Fruit fly (Drosophila melanogaster) whole organism, embryonic: Measurements from ENCODE around the gene Gnf1.

Source experiments
- CG10979 ChIP-seq: fragments of 200-800 bp; sonication (Bioruptor generic); optimal IDR thresholded peaks from 2 replicates; lab custom pipeline; 2018; ENCODE audit warnings: missing biosample characterization, mild to moderate bottlenecking, missing genetic modification characterization, moderate library complexity
- CG11456 ChIP-seq: fragments of 200-800 bp; sonication (Bioruptor generic); IDR thresholded peaks from 3 replicates; pipeline ENCODE4 v1.3.6; 2022; ENCODE audit warnings: missing biosample characterization, missing genetic modification characterization
- CG12299 ChIP-seq: fragments of 200-800 bp; sonication (Bioruptor generic); optimal IDR thresholded peaks from 2 replicates; lab custom pipeline; 2018; ENCODE audit warnings: missing biosample characterization, mild to moderate bottlenecking, missing genetic modification characterization
- CG12391 ChIP-seq: fragments of 200-800 bp; sonication (Bioruptor generic); optimal IDR thresholded peaks from 3 replicates; lab custom pipeline; 2018; ENCODE audit warnings: missing biosample characterization, mild to moderate bottlenecking, missing genetic modification characterization, moderate library complexity
- CG13296 ChIP-seq: fragments of 200-800 bp; sonication (Bioruptor generic); optimal IDR thresholded peaks from 3 replicates; lab custom pipeline; 2018; ENCODE audit warnings: missing biosample characterization, mild to moderate bottlenecking, missing genetic modification characterization
- CG13424 ChIP-seq: fragments of 200-800 bp; sonication (Bioruptor generic); optimal IDR thresholded peaks from 2 replicates; lab custom pipeline; 2019; ENCODE audit warnings: missing biosample characterization, mild to moderate bottlenecking, missing genetic modification characterization, moderate library complexity
- CG14667 ChIP-seq: fragments of 200-800 bp; sonication (Bioruptor generic); IDR thresholded peaks from 2 replicates; pipeline ENCODE4 v1.3.6; 2022; ENCODE audit warnings: missing biosample characterization, missing genetic modification characterization
- CG15601 ChIP-seq: fragments of 200-800 bp; sonication (Bioruptor generic); optimal IDR thresholded peaks from 3 replicates; lab custom pipeline; 2019; ENCODE audit warnings: missing biosample characterization, mild to moderate bottlenecking, missing genetic modification characterization, moderate library complexity
- CG18262 ChIP-seq: fragments of 200-800 bp; optimal IDR thresholded peaks from 3 replicates; lab custom pipeline; 2019; ENCODE audit warnings: missing biosample characterization, mild to moderate bottlenecking, missing genetic modification characterization, moderate library complexity
- CG1832 ChIP-seq: fragments of 200-800 bp; sonication (Bioruptor generic); optimal IDR thresholded peaks from 2 replicates; lab custom pipeline; 2017; ENCODE audit warnings: missing biosample characterization, mild to moderate bottlenecking, missing genetic modification characterization, inconsistent platforms
- CG31365 ChIP-seq: fragments of 200-800 bp; sonication (Bioruptor generic); optimal IDR thresholded peaks from 2 replicates; lab custom pipeline; 2018; ENCODE audit warnings: missing biosample characterization, mild to moderate bottlenecking, missing genetic modification characterization
- CG4328 ChIP-seq: fragments of 200-800 bp; sonication (Bioruptor generic); optimal IDR thresholded peaks from 3 replicates; lab custom pipeline; 2017; ENCODE audit warnings: missing biosample characterization, missing genetic modification reagents, missing genetic modification characterization
- CG4707 ChIP-seq: fragments of 200-800 bp; sonication (Bioruptor generic); optimal IDR thresholded peaks from 2 replicates; lab custom pipeline; 2018; ENCODE audit warnings: missing biosample characterization, mild to moderate bottlenecking, missing genetic modification characterization, moderate library complexity
- CG6254 ChIP-seq: fragments of 200-800 bp; sonication (Bioruptor generic); optimal IDR thresholded peaks from 3 replicates; lab custom pipeline; 2017; ENCODE audit warnings: mild to moderate bottlenecking, missing biosample characterization, missing genetic modification reagents, missing genetic modification characterization
- CG6791 ChIP-seq: fragments of 200-800 bp; sonication (Bioruptor generic); IDR thresholded peaks from 3 replicates; pipeline ENCODE4 v1.3.6; 2022; ENCODE audit warnings: missing biosample characterization, missing genetic modification characterization; ENCODE audit not compliant: partially characterized antibody
- Gug ChIP-seq: fragments of 200-800 bp; sonication (Bioruptor generic); IDR thresholded peaks from 4 replicates; pipeline ENCODE4 v1.3.6; 2022; ENCODE audit warnings: missing biosample characterization, missing genetic modification characterization
- HHEX ChIP-seq: fragments of 200-800 bp; sonication (Bioruptor generic); optimal IDR thresholded peaks from 3 replicates; lab custom pipeline; 2017; ENCODE audit warnings: missing biosample characterization, mild to moderate bottlenecking, missing genetic modification characterization, missing genetic modification reagents
- HLH4C ChIP-seq: fragments of 200-800 bp; sonication (Bioruptor generic); IDR thresholded peaks from 3 replicates; pipeline ENCODE4 v1.3.6; 2022; ENCODE audit warnings: missing biosample characterization, missing genetic modification characterization; ENCODE audit not compliant: partially characterized antibody
- Hey ChIP-seq: fragments of 200-800 bp; sonication (Bioruptor generic); optimal IDR thresholded peaks from 3 replicates; lab custom pipeline; 2018; ENCODE audit warnings: missing biosample characterization, mild to moderate bottlenecking, missing genetic modification characterization
- Neu2 ChIP-seq: fragments of 200-800 bp; sonication (Bioruptor generic); optimal IDR thresholded peaks from 3 replicates; lab custom pipeline; 2016; ENCODE audit warnings: missing biosample characterization, missing genetic modification characterization, borderline replicate concordance
- Nf-YB ChIP-seq: fragments of 200-800 bp; sonication (Bioruptor generic); optimal IDR thresholded peaks from 3 replicates; lab custom pipeline; 2019; ENCODE audit warnings: missing biosample characterization, mild to moderate bottlenecking, missing genetic modification characterization, moderate library complexity
- Nf-YC ChIP-seq: fragments of 200-800 bp; optimal IDR thresholded peaks from 3 replicates; lab custom pipeline; 2019; ENCODE audit warnings: missing biosample characterization, mild to moderate bottlenecking, missing genetic modification characterization, moderate library complexity
- Spps ChIP-seq: fragments of 200-800 bp; sonication (Bioruptor generic); optimal IDR thresholded peaks from 2 replicates; lab custom pipeline; 2018; ENCODE audit warnings: missing biosample characterization, mild to moderate bottlenecking, missing genetic modification characterization
- bcd ChIP-seq: fragments of 200-800 bp; sonication (Bioruptor generic); optimal IDR thresholded peaks from 2 replicates; lab custom pipeline; 2017; ENCODE audit warnings: missing biosample characterization, mild to moderate bottlenecking, missing genetic modification characterization
- bowl ChIP-seq: fragments of 200-800 bp; sonication (Bioruptor generic); IDR thresholded peaks from 2 replicates; pipeline ENCODE4 v1.3.6; 2022; ENCODE audit warnings: missing biosample characterization, missing genetic modification characterization
- bsh ChIP-seq, 2 experiments: fragments of 200-800 bp; sonication (Bioruptor generic); optimal IDR thresholded peaks; 2 replicates each; lab custom pipeline; 2017 to 2018; ENCODE audit warnings: mild to moderate bottlenecking in 2 of 2, missing biosample characterization in 2 of 2, missing genetic modification characterization in 2 of 2, moderate library complexity in 1 of 2
- cato ChIP-seq: fragments of 200-800 bp; sonication (Bioruptor generic); optimal IDR thresholded peaks from 2 replicates; lab custom pipeline; 2016; ENCODE audit warnings: missing biosample characterization, missing genetic modification characterization, borderline replicate concordance
- chif ChIP-seq, 2 experiments: fragments of 200-800 bp; sonication (Bioruptor generic); optimal IDR thresholded peaks; 3 replicates each; lab custom pipeline; 2016; ENCODE audit warnings: missing biosample characterization in 2 of 2, missing genetic modification characterization in 2 of 2
- crol ChIP-seq: fragments of 200-800 bp; sonication (Bioruptor generic); IDR thresholded peaks from 2 replicates; pipeline ENCODE4 v1.3.6; 2022; ENCODE audit warnings: missing biosample characterization, missing genetic modification characterization
- cwo ChIP-seq: fragments of 200-800 bp; sonication (Bioruptor generic); optimal IDR thresholded peaks from 3 replicates; lab custom pipeline; 2017; ENCODE audit warnings: missing biosample characterization, missing genetic modification characterization, mild to moderate bottlenecking, moderate library complexity, missing genetic modification reagents
- da ChIP-seq: fragments of 200-800 bp; sonication (Bioruptor generic); optimal IDR thresholded peaks from 2 replicates; lab custom pipeline; 2016; ENCODE audit warnings: missing biosample characterization, missing genetic modification characterization
- dmrt11E ChIP-seq: fragments of 200-800 bp; sonication (Bioruptor generic); optimal IDR thresholded peaks from 3 replicates; lab custom pipeline; 2018; ENCODE audit warnings: missing biosample characterization, mild to moderate bottlenecking, missing genetic modification characterization, moderate library complexity
- gem ChIP-seq: fragments of 200-800 bp; sonication (Bioruptor generic); optimal IDR thresholded peaks from 2 replicates; lab custom pipeline; 2019; ENCODE audit warnings: missing biosample characterization, mild to moderate bottlenecking, missing genetic modification characterization, moderate library complexity
- grn ChIP-seq: fragments of 200-800 bp; sonication (Bioruptor generic); optimal IDR thresholded peaks from 3 replicates; lab custom pipeline; 2017; ENCODE audit warnings: missing biosample characterization, missing genetic modification characterization
- her ChIP-seq: fragments of 200-800 bp; sonication (Bioruptor generic); optimal IDR thresholded peaks from 2 replicates; lab custom pipeline; 2016; ENCODE audit warnings: missing biosample characterization, missing genetic modification characterization
- mam ChIP-seq: fragments of 200-800 bp; sonication (Bioruptor generic); optimal IDR thresholded peaks from 3 replicates; lab custom pipeline; 2016; ENCODE audit warnings: missing biosample characterization, missing genetic modification characterization
- phol ChIP-seq: fragments of 200-800 bp; sonication (Bioruptor generic); optimal IDR thresholded peaks from 3 replicates; lab custom pipeline; 2018; ENCODE audit warnings: missing biosample characterization, mild to moderate bottlenecking, missing genetic modification characterization, moderate library complexity
- psq ChIP-seq: fragments of 200-800 bp; sonication (Bioruptor generic); optimal IDR thresholded peaks from 2 replicates; lab custom pipeline; 2017; ENCODE audit warnings: missing biosample characterization, missing genetic modification characterization
- pum ChIP-seq: fragments of 200-800 bp; sonication (Bioruptor generic); optimal IDR thresholded peaks from 2 replicates; lab custom pipeline; 2016; ENCODE audit warnings: missing biosample characterization, missing genetic modification characterization
- sens ChIP-seq: fragments of 200-800 bp; sonication (Bioruptor generic); peaks from one replicate; lab custom pipeline; 2016; ENCODE audit warnings: missing biosample characterization, missing genetic modification characterization
- sisA ChIP-seq: fragments of 200-800 bp; sonication (Bioruptor generic); IDR thresholded peaks from 2 replicates; pipeline ENCODE4 v1.3.6; 2022; ENCODE audit warnings: missing biosample characterization, missing genetic modification characterization
- stwl ChIP-seq: fragments of 200-800 bp; sonication (Bioruptor generic); optimal IDR thresholded peaks from 3 replicates; lab custom pipeline; 2018; ENCODE audit warnings: missing biosample characterization, mild to moderate bottlenecking, missing genetic modification characterization, moderate library complexity
- toy ChIP-seq: fragments of 200-800 bp; sonication (Bioruptor generic); IDR thresholded peaks from 2 replicates; pipeline ENCODE4 v1.3.6; 2022; ENCODE audit warnings: missing biosample characterization, missing genetic modification characterization

Gene Gnf1

dm6 chr3R:4886086-4886812, 20.2 kb upstream of the Gnf1 start (continued):
- TF ChIP-seq cato (GFP tag; lab: Kevin White, UChicago) (peak; percentile 34), mam (GFP tag; lab: Kevin White, UChicago) (peak; percentile 41), CG6791 (no peak), psq (no peak), stwl (tag; lab: Kevin White, UChicago) (no peak), CG12299 (tag; lab: Kevin White, UChicago) (no peak), sisA (GFP tag; lab: Robert Waterston, UW) (peak; percentile 67), pum (GFP tag; lab: Kevin White, UChicago) (peak; percentile 68), Gug (GFP tag; lab: Robert Waterston, UW) (peak; percentile 57; the same call in 2 of the 4 replicates), Spps (peak; percentile 53)

- TF ChIP-seq Nf-YB (GFP tag; lab: Kevin White, UChicago) = peak; percentile 83
- TF ChIP-seq CG13424 = no peak
- TF ChIP-seq Nf-YC (tag; lab: Kevin White, UChicago) = peak; percentile 65
- TF ChIP-seq CG18262 (tag; lab: Kevin White, UChicago) = no peak
These were observed 10.9 kb upstream of the Gnf1 start for dm6 chr3R:4895553-4895952.

DNA sequence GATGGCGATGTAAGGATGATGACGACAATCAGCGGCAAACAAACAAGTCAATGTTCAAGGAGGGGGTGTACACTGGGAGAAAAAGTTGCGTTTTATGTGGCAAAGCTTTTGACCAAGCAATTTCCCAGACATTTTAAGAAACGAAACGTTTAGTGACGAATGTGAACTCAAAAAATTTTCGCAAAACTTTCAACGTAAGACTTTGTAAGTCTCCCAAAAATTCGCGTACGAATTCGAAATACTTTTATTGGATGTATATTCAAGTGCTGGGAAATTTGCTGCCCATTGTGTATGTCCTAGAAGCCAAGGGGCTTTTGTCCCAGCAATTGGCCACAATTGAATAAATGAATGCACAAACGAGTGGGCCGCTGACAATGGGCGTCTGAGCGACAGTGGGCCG, 9.5 kb upstream of the Gnf1 start:
- TF ChIP-seq CG10979 (tag; lab: Kevin White, UChicago) (peak; percentile 5), CG4328 (no peak), CG4707 (GFP tag; lab: Kevin White, UChicago) (peak; percentile 28), dmrt11E (tag; lab: Kevin White, UChicago) (peak; percentile 34), phol (tag; lab: Kevin White, UChicago) (peak; percentile 3), CG12391 (peak; percentile 7), bsh (GFP tag; optimal IDR thresholded peaks at IDR 0.05; lab: Kevin White, UChicago) (peak in 1 of 2 experiments; percentile 15), cwo (no peak), gem (peak; percentile 12)
- TF ChIP-seq, all 482 proteins: peak for 7

DNA sequence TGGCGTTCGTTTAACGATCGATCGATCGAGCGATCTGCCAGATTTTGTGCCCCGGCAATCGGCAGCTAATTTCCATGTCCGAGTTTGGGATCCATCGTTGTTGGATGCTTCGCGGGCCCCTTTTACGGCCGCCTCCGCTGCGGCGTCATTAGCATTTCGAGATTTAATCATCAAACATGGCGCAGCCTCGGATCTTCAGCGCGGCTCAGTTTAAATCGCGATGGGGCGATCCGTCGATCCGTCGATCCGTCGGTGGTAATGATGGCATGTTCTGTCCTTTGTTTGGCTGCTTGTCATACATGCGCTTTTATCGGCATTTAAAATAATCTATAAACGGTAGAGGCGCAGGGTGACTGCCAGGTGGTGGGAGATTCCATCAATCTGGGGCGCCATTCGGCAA, 6.0 kb upstream of the Gnf1 start:
- 0 out of 3 replicates have a peak, but pooled peaks have one; percentile 17 for TF ChIP-seq HLH4C (GFP tag; lab: Robert Waterston, UW)
- no peak for TF ChIP-seq her
- no peak for TF ChIP-seq Hey (tag; lab: Kevin White, UChicago)
- TF ChIP-seq CG6254 (GFP tag; lab: Kevin White, UChicago) = no peak
- peak; percentile 54 for TF ChIP-seq sens (GFP tag; lab: Kevin White, UChicago)
- no peak for TF ChIP-seq CG11456 (GFP tag; lab: Robert Waterston, UW)
- TF ChIP-seq CG13296 = no peak
- no peak for TF ChIP-seq toy
- no peak for TF ChIP-seq bcd (GFP tag; lab: Kevin White, UChicago)
- TF ChIP-seq grn = peak; percentile 56

dm6 chr3R:4901189-4901588, 5.2 kb upstream of the Gnf1 start:
- peak; percentile 91 for TF ChIP-seq Nf-YB (GFP tag; lab: Kevin White, UChicago)
- TF ChIP-seq Neu2 (GFP tag; lab: Kevin White, UChicago) = no peak
- no peak for TF ChIP-seq bowl (GFP tag; lab: Robert Waterston, UW)
- no peak for TF ChIP-seq HHEX (GFP tag; lab: Kevin White, UChicago)
- no peak for TF ChIP-seq chif (GFP tag; optimal IDR thresholded peaks at IDR 0.05; lab: Kevin White, UChicago)
- TF ChIP-seq CG14667 (GFP tag; lab: Robert Waterston, UW) = 0 out of 2 replicates have a peak, but pooled peaks have one; percentile 3
- TF ChIP-seq Spps = no peak
- TF ChIP-seq CG1832 (GFP tag; lab: Kevin White, UChicago) = peak; percentile 47
- TF ChIP-seq phol (tag; lab: Kevin White, UChicago) = peak; percentile 2
- peak; percentile 98 for TF ChIP-seq CG15601
- TF ChIP-seq da (GFP tag; lab: Kevin White, UChicago) = no peak
- TF ChIP-seq crol = peak; percentile 11; the same call in 1 of the 2 replicates
- peak; percentile 88 for TF ChIP-seq Nf-YC (tag; lab: Kevin White, UChicago)
- no peak for TF ChIP-seq CG31365
